Worm (Caenorhabditis elegans): ENCODE measurements around the gene Y75B8A.32.

Y75B8A.32 gene

ce11 chrIII:12325284-12325683 is 33.1 kb downstream of the Y75B8A.32 start:
- TF ChIP-seq W03F9.2 (tag; optimal IDR thresholded peaks at IDR 0.05) (no peak), him-1 (tag; optimal IDR thresholded peaks at IDR 0.05) (no peak), dao-5 (tag; optimal IDR thresholded peaks at IDR 0.05) (no peak)

ce11 chrIII:12318794-12319193 is 39.6 kb downstream of the Y75B8A.32 start, which contains the start of gene Y75B8A.28:
TSS of gene Y75B8A.28 (plus strand) at chrIII:12319089.
- no peak for TF ChIP-seq dao-5 (tag; optimal IDR thresholded peaks at IDR 0.05)
- no peak for TF ChIP-seq W03F9.2 (tag; optimal IDR thresholded peaks at IDR 0.05)
- no peak for TF ChIP-seq him-1 (tag; optimal IDR thresholded peaks at IDR 0.05)

- TF ChIP-seq W03F9.2 (tag; optimal IDR thresholded peaks at IDR 0.05) (no peak), him-1 (tag; optimal IDR thresholded peaks at IDR 0.05) (no peak), dao-5 (tag; optimal IDR thresholded peaks at IDR 0.05) (no peak)
These were observed 40.9 kb downstream of the Y75B8A.32 start for ce11 chrIII:12317492-12317891.

DNA sequence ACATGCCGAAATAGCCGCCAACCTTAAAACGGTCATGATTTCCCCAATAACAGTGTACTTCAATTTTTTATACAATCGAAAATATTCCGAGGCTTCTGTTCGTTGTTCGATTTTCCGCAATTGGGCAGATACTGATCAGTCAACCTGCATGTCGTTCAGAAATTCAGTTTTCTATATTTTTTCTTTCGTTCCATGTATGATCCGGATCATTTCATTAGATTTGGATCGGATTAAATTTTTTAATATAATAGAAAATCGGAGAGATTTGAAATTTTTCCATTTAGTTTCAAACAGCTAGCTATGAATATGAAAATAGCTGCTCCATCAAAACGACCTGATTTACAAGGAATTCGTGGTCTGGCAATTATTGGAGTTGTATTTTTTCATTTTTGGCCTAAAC is 43.2 kb downstream of the Y75B8A.32 start, which contains the start of gene Y75B8A.37:
TSS of gene Y75B8A.37 (plus strand) at position 301 of the 400 bp plus-strand sequence.
- TF ChIP-seq him-1 (tag; optimal IDR thresholded peaks at IDR 0.05) = no peak
- no peak for TF ChIP-seq dao-5 (tag; optimal IDR thresholded peaks at IDR 0.05)
- no peak for TF ChIP-seq W03F9.2 (tag; optimal IDR thresholded peaks at IDR 0.05)

DNA sequence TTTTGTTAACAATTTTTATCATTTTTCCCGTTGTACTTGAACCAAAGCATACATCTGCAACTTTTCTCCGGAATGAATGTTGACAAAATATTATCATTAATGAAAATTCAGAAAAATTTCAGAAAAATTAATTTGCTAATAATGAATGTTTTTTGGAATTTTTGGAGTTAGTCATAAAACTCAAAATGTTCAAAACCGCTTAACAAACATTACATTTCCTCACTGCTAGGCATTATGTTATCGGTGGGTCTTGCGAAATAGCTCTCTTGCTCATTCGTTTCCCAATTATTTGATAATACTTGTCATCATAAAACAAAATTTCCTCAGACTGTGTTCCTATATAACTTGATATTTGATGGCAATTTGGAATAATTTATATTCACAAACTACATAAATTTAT is 45.5 kb downstream of the Y75B8A.32 start, which contains the start of gene Y75B8A.39:
TSS of gene Y75B8A.39 (plus strand) at position 301 of the 400 bp plus-strand sequence.
- TF ChIP-seq him-1 (tag; optimal IDR thresholded peaks at IDR 0.05) (no peak), W03F9.2 (tag; optimal IDR thresholded peaks at IDR 0.05) (no peak), dao-5 (tag; optimal IDR thresholded peaks at IDR 0.05) (no peak)

DNA sequence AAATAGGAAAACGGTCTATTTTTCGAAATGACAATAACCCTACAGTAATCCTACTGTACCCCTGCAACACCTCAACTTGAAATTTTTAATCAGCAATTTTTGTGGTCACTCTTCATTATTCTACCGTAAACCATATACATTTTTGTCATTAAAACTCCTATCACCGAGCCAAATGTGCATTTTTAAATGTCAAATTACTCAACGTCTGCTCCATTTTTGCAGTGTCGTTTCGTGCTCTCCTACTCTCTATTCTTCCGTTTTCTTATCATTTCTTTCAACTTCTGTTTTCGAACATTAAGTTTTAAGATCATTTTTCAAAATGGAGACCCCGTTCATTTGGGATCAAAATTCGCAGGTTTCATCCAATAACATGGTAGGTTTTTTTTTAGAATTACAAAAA is 50.9 kb downstream of the Y75B8A.32 start, which contains the start of gene pqn-92:
TSS of gene pqn-92 (plus strand) at position 307 of the 400 bp plus-strand sequence.
- no peak for TF ChIP-seq dao-5 (tag; optimal IDR thresholded peaks at IDR 0.05)

Measured in whole organism, L4/young adult.